ENCODE assay signal across 2 fruit fly cellular contexts in the genomic region with DNA sequence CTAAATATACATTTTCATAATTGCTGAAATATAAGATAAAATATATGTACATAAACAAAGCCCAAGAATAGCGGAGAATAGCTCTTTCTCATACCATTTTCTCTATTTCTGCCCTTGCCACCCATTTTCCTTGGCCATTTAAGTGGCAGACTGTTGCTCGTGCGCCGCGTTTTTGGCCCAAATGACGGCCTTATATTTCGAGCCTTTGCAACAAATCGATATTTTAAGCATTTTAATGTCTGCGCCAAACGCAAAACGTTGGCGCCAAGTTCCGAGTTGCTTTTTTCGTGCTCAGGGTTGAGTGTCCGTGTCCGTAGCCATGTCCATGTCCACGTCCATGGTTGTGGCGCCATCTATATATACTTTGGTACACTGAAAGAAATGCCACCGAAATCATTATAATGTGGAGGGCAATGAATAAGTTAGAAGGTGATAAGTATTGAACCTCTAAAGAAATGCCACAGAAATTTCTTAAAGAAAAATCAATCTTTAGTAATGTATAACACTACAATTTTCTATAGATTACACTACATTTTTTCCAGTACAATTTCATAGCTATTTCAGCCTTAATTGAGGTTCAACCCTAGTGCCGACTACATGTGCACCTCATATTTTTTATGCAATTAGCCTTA.
TF ChIP-seq lines count a peak whose summit lies in the region.

No protein-coding gene starts in this region.

- TF ChIP-seq CTCF in whole organism, embryonic (GFP tag; optimal IDR thresholded peaks at IDR 0.05; lab: Kevin White, UChicago) = peak; percentile 77

TF ChIP-seq in whole organism, embryonic, 481 proteins besides CTCF, POLR2A, EP300 and RAD21 (continues in another document):
- TF ChIP-seq lbe (GFP tag; optimal IDR thresholded peaks at IDR 0.05; lab: Kevin White, UChicago) (no peak), Rfx (GFP tag; IDR thresholded peaks at IDR 0.05; lab: Robert Waterston, UW) (0 out of 2 replicates have a peak, but pooled peaks have one; percentile 27), Blimp-1 (GFP tag; optimal IDR thresholded peaks at IDR 0.05; lab: Kevin White, UChicago) (no peak), CG18476 (GFP tag; optimal IDR thresholded peaks at IDR 0.05; lab: Kevin White, UChicago) (no peak), CG14441 (GFP tag; IDR thresholded peaks at IDR 0.05; lab: Robert Waterston, UW) (0 out of 2 replicates have a peak, but pooled peaks have one; percentile 26), twi (tag; optimal IDR thresholded peaks at IDR 0.05; lab: Kevin White, UChicago) (no peak), esg (GFP tag; conservative IDR thresholded peaks at IDR 0.05; lab: Robert Waterston, UW) (0 out of 2 replicates have a peak, but pooled peaks have one; percentile 20), D (optimal IDR thresholded peaks at IDR 0.05; lab: Kevin White, UChicago) (no peak), D (GFP tag; optimal IDR thresholded peaks at IDR 0.05; lab: Kevin White, UChicago) (no peak), emc (GFP tag; optimal IDR thresholded peaks at IDR 0.05; lab: Kevin White, UChicago) (no peak), gcm (GFP tag; optimal IDR thresholded peaks at IDR 0.05; lab: Kevin White, UChicago) (no peak), p53 (GFP tag; optimal IDR thresholded peaks at IDR 0.05; lab: Kevin White, UChicago) (no peak), Xbp1 (GFP tag; optimal IDR thresholded peaks at IDR 0.05; lab: Kevin White, UChicago) (peak; percentile 2), fd3F (GFP tag; optimal IDR thresholded peaks at IDR 0.05; lab: Kevin White, UChicago) (no peak), CG32772 (GFP tag; IDR thresholded peaks at IDR 0.05; lab: Robert Waterston, UW) (no peak), Elba2 (GFP tag; optimal IDR thresholded peaks at IDR 0.05; lab: Kevin White, UChicago) (no peak), dmrt99B (tag; optimal IDR thresholded peaks at IDR 0.05; lab: Kevin White, UChicago) (peak; percentile 45), CG6654 (GFP tag; optimal IDR thresholded peaks at IDR 0.05; lab: Kevin White, UChicago) (no peak), Dp (GFP tag; optimal IDR thresholded peaks at IDR 0.05; lab: Kevin White, UChicago) (no peak), scrt (GFP tag; optimal IDR thresholded peaks at IDR 0.05; lab: Kevin White, UChicago) (peak; percentile 91), gsb (GFP tag; IDR thresholded peaks at IDR 0.05; lab: Robert Waterston, UW) (no peak), Bteb2 (GFP tag; optimal IDR thresholded peaks at IDR 0.05; lab: Kevin White, UChicago) (peak; percentile 5), Camta (GFP tag; optimal IDR thresholded peaks at IDR 0.05; lab: Kevin White, UChicago) (no peak), Drgx (GFP tag; IDR thresholded peaks at IDR 0.05; lab: Robert Waterston, UW) (0 out of 2 replicates have a peak, but pooled peaks have one; percentile 10), dpn (GFP tag; optimal IDR thresholded peaks at IDR 0.05; lab: Kevin White, UChicago) (peak; percentile 9 to 39), CrebB (tag; optimal IDR thresholded peaks at IDR 0.05; lab: Kevin White, UChicago) (no peak), Dek (tag; optimal IDR thresholded peaks at IDR 0.05; lab: Kevin White, UChicago) (peak; percentile 24), Ptx1 (GFP tag; IDR thresholded peaks at IDR 0.05; lab: Robert Waterston, UW) (peak; percentile 43), CG7745 (tag; optimal IDR thresholded peaks at IDR 0.05; lab: Kevin White, UChicago) (no peak), Hand (GFP tag; optimal IDR thresholded peaks at IDR 0.05; lab: Kevin White, UChicago) (peak; percentile 53), CG5180 (GFP tag; optimal IDR thresholded peaks at IDR 0.05; lab: Kevin White, UChicago) (no peak), CG11093 (GFP tag; IDR thresholded peaks at IDR 0.05; lab: Robert Waterston, UW) (no peak), CG10147 (GFP tag; optimal IDR thresholded peaks at IDR 0.05; lab: Kevin White, UChicago) (no peak), eve (GFP tag; optimal IDR thresholded peaks at IDR 0.05; lab: Kevin White, UChicago) (no peak), CG2199 (GFP tag; IDR thresholded peaks at IDR 0.05; lab: Robert Waterston, UW) (no peak), CG12769 (tag; optimal IDR thresholded peaks at IDR 0.05; lab: Kevin White, UChicago) (peak; percentile 44), Max (GFP tag; optimal IDR thresholded peaks at IDR 0.05; lab: Kevin White, UChicago) (no peak), sim (GFP tag; IDR thresholded peaks at IDR 0.05; lab: Robert Waterston, UW) (no peak), gem (tag; optimal IDR thresholded peaks at IDR 0.05; lab: Kevin White, UChicago) (peak; percentile 58), CG2120 (GFP tag; optimal IDR thresholded peaks at IDR 0.05; lab: Kevin White, UChicago) (peak; percentile 72), CG7372 (GFP tag; IDR thresholded peaks at IDR 0.05; lab: Robert Waterston, UW) (no peak), mld (GFP tag; IDR thresholded peaks at IDR 0.05; lab: Robert Waterston, UW; ENCODE audit: partially characterized antibody) (no peak)

TF ChIP-seq in whole organism, prepupa, 60 proteins besides CTCF, POLR2A, EP300 and RAD21:
- TF ChIP-seq CG32006 (GFP tag; optimal IDR thresholded peaks at IDR 0.05; lab: Kevin White, UChicago) (peak; percentile 1), Hr4 (GFP tag; optimal IDR thresholded peaks at IDR 0.05; lab: Kevin White, UChicago) (peak; percentile 16), svp (GFP tag; lab: Kevin White, UChicago) (peak; percentile 33), CG3032 (tag; optimal IDR thresholded peaks at IDR 0.05; lab: Kevin White, UChicago) (no peak), Eip78C (GFP tag; lab: Kevin White, UChicago) (peak; percentile 3)
